Fruit fly (Drosophila melanogaster): ENCODE data around the gene CG12659.

DNA sequence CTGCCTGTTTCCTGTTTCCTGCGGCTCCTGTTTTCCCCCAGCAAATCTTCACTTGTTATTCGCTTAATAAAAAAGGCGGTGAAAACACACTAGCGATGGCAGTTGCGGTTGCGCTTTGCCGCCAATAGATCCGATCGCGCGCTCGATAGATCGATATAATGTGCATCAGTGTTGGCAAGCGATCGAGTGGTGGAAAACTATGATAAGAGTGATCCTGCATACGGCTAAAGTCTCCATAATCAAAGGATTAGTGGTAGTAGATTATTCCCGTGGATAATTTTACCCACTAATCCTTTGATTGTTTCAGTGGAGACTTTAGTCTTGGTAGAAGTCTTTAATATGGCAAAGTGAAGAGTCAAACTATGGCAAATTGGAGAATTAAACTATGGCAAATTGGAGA is 14.7 kb upstream of the CG12659 start, which contains the start of gene Caf1-180:
- no peak for TF ChIP-seq usp (GFP tag; optimal IDR thresholded peaks at IDR 0.05)
- TF ChIP-seq Dll (optimal IDR thresholded peaks at IDR 0.05), result no peak
- TF ChIP-seq psq (optimal IDR thresholded peaks at IDR 0.05), result no peak
- no peak for TF ChIP-seq pan (optimal IDR thresholded peaks at IDR 0.05)
- no peak for TF ChIP-seq CG8478 (optimal IDR thresholded peaks at IDR 0.05)
- TF ChIP-seq EcR (GFP tag; optimal IDR thresholded peaks at IDR 0.05), result no peak

All from whole organism.